Fruit fly (Drosophila melanogaster) whole organism, pupa: ENCODE measurements around the gene TyrRS.

Experiments used
- CG14655 ChIP-seq: fragments of 200-800 bp; sonication (Bioruptor generic); optimal IDR thresholded peaks from 3 replicates; lab custom pipeline; 2017; ENCODE audit warnings: mild to moderate bottlenecking, missing biosample characterization, missing genetic modification reagents, missing genetic modification characterization
- CG17806 ChIP-seq: fragments of 200-800 bp; sonication (Bioruptor generic); optimal IDR thresholded peaks from 2 replicates; lab custom pipeline; 2018; ENCODE audit warnings: missing biosample characterization, mild to moderate bottlenecking, missing genetic modification characterization, moderate library complexity
- CG34367 ChIP-seq: fragments of 200-800 bp; sonication (Bioruptor generic); optimal IDR thresholded peaks from 2 replicates; lab custom pipeline; 2018; ENCODE audit warnings: missing biosample characterization, mild to moderate bottlenecking, missing genetic modification characterization
- EcR ChIP-seq: fragments of 200-800 bp; sonication (Bioruptor generic); optimal IDR thresholded peaks from 3 replicates; lab custom pipeline; 2019; ENCODE audit warnings: missing biosample characterization, missing genetic modification characterization, mild to moderate bottlenecking, moderate library complexity, missing genetic modification reagents

dm6 chr3L:16429451-16429850 is 10.3 kb upstream of the TyrRS start:
- no peak for TF ChIP-seq EcR
- TF ChIP-seq CG34367 (tag; lab: Kevin White, UChicago): no peak
- no peak for TF ChIP-seq CG14655 (GFP tag; lab: Kevin White, UChicago)
- no peak for TF ChIP-seq CG17806 (tag; lab: Kevin White, UChicago)
